Worm (Caenorhabditis elegans) whole organism, mixed stage, embryonic: ENCODE results near the gene chil-27.
A peak's percentile ranks its signal among the peaks of the same experiment; 100 is the strongest.

Experiments used
- M03D4.4 ChIP-seq: sonication (generic microtip); optimal IDR thresholded peaks from 2 replicates; lab custom pipeline; 2017; ENCODE audit warnings: mild to moderate bottlenecking, missing genetic modification characterization, missing compliant biosample characterization
- blmp-1 ChIP-seq: fragments of 150-350 bp; optimal IDR thresholded peaks from 2 replicates; lab custom pipeline; 2014; ENCODE audit warnings: missing biosample characterization, missing genetic modification characterization
- ceh-39 ChIP-seq: fragments of 150-350 bp; optimal IDR thresholded peaks from 2 replicates; lab custom pipeline; 2014; ENCODE audit warnings: missing biosample characterization, missing genetic modification characterization
- ceh-83 ChIP-seq: fragments of 200-800 bp; sonication (Bioruptor generic); optimal IDR thresholded peaks from 2 replicates; lab custom pipeline; 2018; ENCODE audit warnings: mild to moderate bottlenecking, missing genetic modification characterization, missing compliant biosample characterization
- ces-1 ChIP-seq: fragments of 150-350 bp; optimal IDR thresholded peaks from 2 replicates; lab custom pipeline; 2014; ENCODE audit warnings: missing biosample characterization, missing genetic modification reagents, missing genetic modification characterization
- cnd-1 ChIP-seq: fragments of 200-800 bp; sonication (Bioruptor generic); optimal IDR thresholded peaks from 2 replicates; lab custom pipeline; 2018; ENCODE audit warnings: mild to moderate bottlenecking, missing genetic modification characterization, missing compliant biosample characterization
- drap-1 ChIP-seq: fragments of 200-800 bp; sonication (Bioruptor generic); optimal IDR thresholded peaks from 3 replicates; lab custom pipeline; 2018; ENCODE audit warnings: mild to moderate bottlenecking, missing genetic modification characterization, missing compliant biosample characterization
- elt-1 ChIP-seq: sonication (generic microtip); optimal IDR thresholded peaks from 2 replicates; lab custom pipeline; 2017; ENCODE audit warnings: missing genetic modification characterization, mild to moderate bottlenecking, missing compliant biosample characterization, antibody characterized with exemption, moderate library complexity, borderline replicate concordance; ENCODE audit not compliant: insufficient read depth
- elt-3 ChIP-seq: fragments of 150-350 bp; optimal IDR thresholded peaks from 2 replicates; lab custom pipeline; 2014; ENCODE audit warnings: missing biosample characterization, missing genetic modification characterization
- flh-1 ChIP-seq: fragments of 200-800 bp; sonication (Bioruptor generic); optimal IDR thresholded peaks from 2 replicates; lab custom pipeline; 2018; ENCODE audit warnings: mild to moderate bottlenecking, missing genetic modification characterization, moderate library complexity, missing compliant biosample characterization
- ham-2 ChIP-seq: fragments of 200-800 bp; sonication (Bioruptor generic); optimal IDR thresholded peaks from 2 replicates; lab custom pipeline; 2018; ENCODE audit warnings: mild to moderate bottlenecking, missing genetic modification characterization, missing compliant biosample characterization
- hlh-1 ChIP-seq: fragments of 150-350 bp; optimal IDR thresholded peaks from 2 replicates; lab custom pipeline; 2014; ENCODE audit warnings: missing biosample characterization, missing genetic modification reagents, missing genetic modification characterization
- lin-13 ChIP-seq: fragments of 150-350 bp; optimal IDR thresholded peaks from 2 replicates; lab custom pipeline; 2014; ENCODE audit warnings: missing biosample characterization, missing genetic modification characterization
- lin-32 ChIP-seq: fragments of 200-800 bp; sonication (Bioruptor generic); optimal IDR thresholded peaks from 2 replicates; lab custom pipeline; 2018; ENCODE audit warnings: mild to moderate bottlenecking, missing genetic modification characterization, missing compliant biosample characterization
- lsy-2 ChIP-seq: fragments of 150-350 bp; optimal IDR thresholded peaks from 2 replicates; lab custom pipeline; 2014; ENCODE audit warnings: missing biosample characterization, missing genetic modification characterization
- mab-5 ChIP-seq: fragments of 150-350 bp; optimal IDR thresholded peaks from 2 replicates; lab custom pipeline; 2014; ENCODE audit warnings: missing biosample characterization, missing genetic modification characterization
- mls-2 ChIP-seq: sonication (generic microtip); optimal IDR thresholded peaks from 2 replicates; lab custom pipeline; 2016; ENCODE audit warnings: mild to moderate bottlenecking, missing genetic modification characterization, moderate library complexity, missing compliant biosample characterization
- nhr-12 ChIP-seq: fragments of 150-350 bp; optimal IDR thresholded peaks from 2 replicates; lab custom pipeline; 2014; ENCODE audit warnings: missing biosample characterization, missing genetic modification characterization
- nhr-237 ChIP-seq: fragments of 150-350 bp; optimal IDR thresholded peaks from 2 replicates; lab custom pipeline; 2014; ENCODE audit warnings: missing biosample characterization, missing genetic modification characterization
- nhr-28 ChIP-seq: fragments of 150-350 bp; optimal IDR thresholded peaks from 2 replicates; lab custom pipeline; 2014; ENCODE audit warnings: missing biosample characterization, missing genetic modification characterization
- nhr-76 ChIP-seq: sonication (generic microtip); optimal IDR thresholded peaks from 2 replicates; lab custom pipeline; 2017; ENCODE audit warnings: missing biosample characterization, missing genetic modification characterization
- pha-4 ChIP-seq: fragments of 150-350 bp; optimal IDR thresholded peaks from 2 replicates; lab custom pipeline; 2018; ENCODE audit warnings: missing biosample characterization, missing genetic modification reagents, missing genetic modification characterization
- sem-2 ChIP-seq: fragments of 200-800 bp; sonication (Bioruptor generic); optimal IDR thresholded peaks from 2 replicates; lab custom pipeline; 2018; ENCODE audit warnings: mild to moderate bottlenecking, missing genetic modification characterization, missing compliant biosample characterization
- snpc-4 ChIP-seq: fragments of 150-350 bp; optimal IDR thresholded peaks from 2 replicates; lab custom pipeline; 2014; ENCODE audit warnings: missing biosample characterization, missing genetic modification characterization
- sptf-1 ChIP-seq: sonication (generic microtip); optimal IDR thresholded peaks from 2 replicates; lab custom pipeline; 2017; ENCODE audit warnings: mild to moderate bottlenecking, missing genetic modification characterization, moderate library complexity, missing compliant biosample characterization
- tbx-8 ChIP-seq: fragments of 200-800 bp; sonication (Bioruptor generic); optimal IDR thresholded peaks from 2 replicates; lab custom pipeline; 2018; ENCODE audit warnings: mild to moderate bottlenecking, missing genetic modification characterization, moderate library complexity, missing compliant biosample characterization
- unc-120 ChIP-seq: sonication (generic microtip); optimal IDR thresholded peaks from 2 replicates; lab custom pipeline; 2017; ENCODE audit warnings: missing genetic modification characterization, missing compliant biosample characterization; ENCODE audit not compliant: poor library complexity, severe bottlenecking
- unc-39 ChIP-seq: fragments of 150-350 bp; optimal IDR thresholded peaks from 2 replicates; lab custom pipeline; 2014; ENCODE audit warnings: missing biosample characterization, missing genetic modification characterization
- unc-62 ChIP-seq: fragments of 150-350 bp; optimal IDR thresholded peaks from 2 replicates; lab custom pipeline; 2014; ENCODE audit warnings: missing biosample characterization, missing genetic modification reagents, missing genetic modification characterization
- zip-8 ChIP-seq: fragments of 150-350 bp; optimal IDR thresholded peaks from 2 replicates; lab custom pipeline; 2014; ENCODE audit warnings: missing biosample characterization, missing genetic modification characterization
- ztf-11 ChIP-seq: fragments of 150-350 bp; optimal IDR thresholded peaks from 2 replicates; lab custom pipeline; 2014; ENCODE audit warnings: missing biosample characterization, missing genetic modification characterization

Gene chil-27

DNA sequence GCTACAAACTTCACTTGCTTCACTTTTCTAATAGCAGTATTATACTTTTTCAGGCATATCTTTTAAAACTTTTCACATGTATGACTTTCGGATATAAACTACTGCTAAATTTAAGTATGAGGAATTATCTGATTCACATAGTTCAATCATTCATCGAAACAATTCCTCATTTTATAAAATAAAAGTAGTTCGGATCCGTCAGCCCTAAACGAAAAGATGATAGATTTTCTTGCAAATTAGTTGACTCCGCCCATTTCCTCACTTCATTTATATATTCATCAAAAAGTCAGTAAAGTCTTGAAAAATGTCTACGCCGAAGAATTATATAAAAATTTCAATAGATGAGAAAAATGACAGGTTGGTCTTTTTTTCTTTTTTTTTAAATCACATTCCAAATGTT, at the start of gene chil-27:
chil-27 (plus strand) TSS at position 301 of the 400 bp plus-strand sequence.
- no peak for TF ChIP-seq zip-8
- TF ChIP-seq ztf-11 (tag; lab: Kevin White, UChicago), result no peak
- no peak for TF ChIP-seq nhr-237
- no peak for TF ChIP-seq mls-2 (tag; lab: Kevin White, UChicago)
- TF ChIP-seq sptf-1 (tag; lab: Kevin White, UChicago), result no peak
- TF ChIP-seq hlh-1 (tag; lab: Kevin White, UChicago), result no peak
- TF ChIP-seq cnd-1 (tag; lab: Kevin White, UChicago), result no peak
- TF ChIP-seq lin-13 (tag; lab: Kevin White, UChicago), result no peak
- TF ChIP-seq drap-1 (GFP tag; lab: Kevin White, UChicago), result no peak
- no peak for TF ChIP-seq tbx-8
- TF ChIP-seq lin-32 (GFP tag; lab: Kevin White, UChicago), result no peak
- TF ChIP-seq elt-1 (tag; lab: Kevin White, UChicago), result no peak
- no peak for TF ChIP-seq M03D4.4
- no peak for TF ChIP-seq ceh-39 (tag; lab: Kevin White, UChicago)
- TF ChIP-seq snpc-4 (tag; lab: Kevin White, UChicago), result no peak

DNA sequence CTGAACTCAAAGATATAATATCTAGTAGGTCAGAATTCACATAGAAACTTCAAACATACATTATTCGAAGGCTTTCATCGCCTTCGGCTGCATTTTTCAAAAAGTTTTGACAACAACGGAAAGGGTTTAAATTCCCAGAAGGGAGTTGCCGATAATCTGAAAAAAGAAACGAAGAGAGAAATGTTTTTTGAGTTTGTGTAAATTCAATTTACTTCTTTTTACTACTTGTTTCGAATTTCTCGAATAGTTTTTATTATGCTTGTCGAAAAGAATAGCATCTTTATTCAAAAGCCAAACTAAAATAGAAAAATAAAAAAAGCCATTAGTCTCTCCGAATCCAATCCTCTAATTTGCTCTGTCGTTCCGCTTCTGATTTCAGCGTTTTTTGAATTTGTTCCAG, 46.5 kb upstream of the chil-27 start:
- TF ChIP-seq mab-5 (tag; lab: Kevin White, UChicago), result no peak
- peak; percentile 27 for TF ChIP-seq ces-1 (GFP tag; lab: Kevin White, UChicago)
- TF ChIP-seq lin-13 (tag; lab: Kevin White, UChicago), result no peak
- no peak for TF ChIP-seq pha-4 (tag; lab: Kevin White, UChicago)
- no peak for TF ChIP-seq nhr-76 (tag; lab: Kevin White, UChicago)

DNA sequence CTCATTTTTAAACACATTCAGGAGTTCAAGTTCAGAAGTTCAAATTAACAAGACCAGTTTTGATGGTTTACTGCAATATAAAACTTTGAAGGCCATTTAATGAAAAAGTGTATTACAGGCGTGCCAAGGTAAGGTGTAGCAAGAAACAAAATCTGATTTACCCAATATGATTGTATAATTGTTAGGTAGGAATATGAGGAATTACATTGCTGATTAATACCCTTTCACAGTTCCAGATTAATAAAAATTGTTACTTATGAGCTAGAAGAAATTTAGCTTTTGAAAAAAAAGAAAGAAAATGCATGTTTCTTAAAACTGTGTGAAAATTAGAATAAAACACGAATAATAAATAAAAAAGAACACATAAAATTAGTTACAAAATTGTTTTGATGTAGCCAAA, 44.1 kb upstream of the chil-27 start, which contains the start of gene kin-15:
kin-15 (minus strand) TSS at position 101 of the 400 bp plus-strand sequence.
- TF ChIP-seq ham-2 (GFP tag; lab: Kevin White, UChicago), result no peak
- no peak for TF ChIP-seq ceh-83 (GFP tag; lab: Kevin White, UChicago)
- TF ChIP-seq elt-3, result no peak
- no peak for TF ChIP-seq sem-2 (GFP tag; lab: Kevin White, UChicago)
- no peak for TF ChIP-seq nhr-12 (tag; lab: Kevin White, UChicago)
- TF ChIP-seq hlh-1 (tag; lab: Kevin White, UChicago), result no peak
- no peak for TF ChIP-seq mab-5 (tag; lab: Kevin White, UChicago)
- TF ChIP-seq M03D4.4, result no peak
- TF ChIP-seq mls-2 (tag; lab: Kevin White, UChicago), result no peak
- no peak for TF ChIP-seq nhr-76 (tag; lab: Kevin White, UChicago)
- no peak for TF ChIP-seq tbx-8
- no peak for TF ChIP-seq unc-62 (GFP tag; lab: Kevin White, UChicago)
- TF ChIP-seq unc-120 (tag; lab: Kevin White, UChicago), result no peak
- TF ChIP-seq flh-1 (GFP tag; lab: Kevin White, UChicago), result no peak
- TF ChIP-seq blmp-1 (tag; lab: Kevin White, UChicago), result no peak
- TF ChIP-seq lin-13 (tag; lab: Kevin White, UChicago), result no peak
- no peak for TF ChIP-seq zip-8
- TF ChIP-seq ztf-11 (tag; lab: Kevin White, UChicago), result no peak

DNA sequence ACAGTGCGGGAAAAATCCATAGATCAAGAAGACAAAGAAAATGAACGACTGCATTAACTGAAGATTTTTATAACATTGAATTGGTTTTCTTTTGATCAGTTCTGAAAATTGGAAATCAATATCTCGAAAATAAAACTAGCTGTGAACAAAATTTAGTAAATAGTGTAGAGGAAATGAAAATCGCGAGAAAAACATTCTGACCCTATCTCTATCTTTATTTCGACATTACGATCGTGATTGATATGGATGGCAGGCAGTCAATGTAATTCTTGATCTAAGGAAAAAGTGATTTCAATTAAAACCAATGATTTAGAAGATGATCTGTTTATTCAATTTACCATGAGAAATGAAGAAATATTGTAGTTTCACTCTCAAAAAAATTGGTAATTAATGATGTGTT, 41.7 kb upstream of the chil-27 start, which contains the start of gene kin-16:
kin-16 (minus strand) TSS at position 101 of the 400 bp plus-strand sequence.
- TF ChIP-seq blmp-1 (tag; lab: Kevin White, UChicago) (no peak), unc-39 (tag; lab: Kevin White, UChicago) (no peak), unc-120 (tag; lab: Kevin White, UChicago) (no peak), drap-1 (GFP tag; lab: Kevin White, UChicago) (no peak)

DNA sequence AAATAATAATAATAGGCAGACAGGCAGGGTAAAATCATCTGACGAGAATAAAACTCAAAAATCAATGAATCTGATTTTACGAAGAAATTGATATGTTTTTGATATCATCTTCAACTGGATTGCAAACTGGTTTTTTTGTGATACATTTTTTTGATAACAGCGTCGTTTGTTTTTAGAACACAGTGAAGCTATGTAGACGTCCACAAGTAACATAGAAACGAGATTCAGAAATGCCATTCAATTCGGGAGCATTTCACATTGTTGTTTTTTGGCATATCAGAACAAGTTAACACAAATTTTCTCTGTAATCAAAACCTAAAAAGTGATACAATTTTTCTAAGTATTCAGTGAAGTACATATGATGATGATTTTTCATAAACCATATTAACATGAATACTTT, 39.4 kb upstream of the chil-27 start, which contains the start of gene chil-13:
chil-13 (minus strand) TSS at position 101 of the 400 bp plus-strand sequence.
- no peak for TF ChIP-seq lin-13 (tag; lab: Kevin White, UChicago)
- TF ChIP-seq ham-2 (GFP tag; lab: Kevin White, UChicago), result no peak
- no peak for TF ChIP-seq sptf-1 (tag; lab: Kevin White, UChicago)
- TF ChIP-seq elt-3, result no peak
- TF ChIP-seq nhr-28 (tag; lab: Kevin White, UChicago), result no peak
- no peak for TF ChIP-seq ztf-11 (tag; lab: Kevin White, UChicago)
- TF ChIP-seq blmp-1 (tag; lab: Kevin White, UChicago), result no peak
- no peak for TF ChIP-seq elt-1 (tag; lab: Kevin White, UChicago)
- no peak for TF ChIP-seq nhr-237
- no peak for TF ChIP-seq mls-2 (tag; lab: Kevin White, UChicago)
- no peak for TF ChIP-seq zip-8
- no peak for TF ChIP-seq ceh-83 (GFP tag; lab: Kevin White, UChicago)
- no peak for TF ChIP-seq lsy-2 (tag; lab: Kevin White, UChicago)
- TF ChIP-seq unc-120 (tag; lab: Kevin White, UChicago), result no peak
- TF ChIP-seq cnd-1 (tag; lab: Kevin White, UChicago), result no peak
- no peak for TF ChIP-seq unc-39 (tag; lab: Kevin White, UChicago)
